Fruit fly (Drosophila melanogaster) whole organism, prepupa: ENCODE data around the gene CG15914.

Experiments
- Blimp-1 ChIP-seq: fragments of 200-800 bp; sonication (Bioruptor generic); optimal IDR thresholded peaks from 3 replicates; lab custom pipeline; 2017; ENCODE audit warnings: missing biosample characterization, missing genetic modification characterization, mild to moderate bottlenecking, moderate library complexity, missing genetic modification reagents
- CG11294 ChIP-seq: fragments of 200-800 bp; sonication (Bioruptor generic); IDR thresholded peaks from 2 replicates; pipeline ENCODE4 v1.3.6; 2022; ENCODE audit warnings: missing biosample characterization, missing genetic modification characterization
- CG11902 ChIP-seq: fragments of 200-800 bp; sonication (Bioruptor generic); optimal IDR thresholded peaks from 3 replicates; lab custom pipeline; 2016; ENCODE audit warnings: missing biosample characterization, missing genetic modification characterization
- CG1621 ChIP-seq: fragments of 200-800 bp; sonication (Bioruptor generic); optimal IDR thresholded peaks from 3 replicates; lab custom pipeline; 2018; ENCODE audit warnings: missing biosample characterization, mild to moderate bottlenecking, missing genetic modification characterization
- CG3032 ChIP-seq: fragments of 200-800 bp; optimal IDR thresholded peaks from 2 replicates; lab custom pipeline; 2019; ENCODE audit warnings: missing biosample characterization, mild to moderate bottlenecking, missing genetic modification characterization, moderate library complexity
- CG32006 ChIP-seq: fragments of 200-800 bp; sonication (Bioruptor generic); optimal IDR thresholded peaks from 3 replicates; lab custom pipeline; 2017; ENCODE audit warnings: missing biosample characterization, mild to moderate bottlenecking, missing genetic modification characterization
- CG3919 ChIP-seq: fragments of 200-800 bp; sonication (Bioruptor generic); optimal IDR thresholded peaks from 3 replicates; lab custom pipeline; 2016; ENCODE audit warnings: missing biosample characterization, missing genetic modification characterization
- CG4318 ChIP-seq: fragments of 200-800 bp; sonication (Bioruptor generic); optimal IDR thresholded peaks from 3 replicates; lab custom pipeline; 2017; ENCODE audit warnings: missing biosample characterization, mild to moderate bottlenecking, missing genetic modification characterization
- CG6163 ChIP-seq: fragments of 200-800 bp; sonication (Bioruptor generic); IDR thresholded peaks from 3 replicates; pipeline ENCODE4 v1.3.6; 2022; ENCODE audit warnings: missing biosample characterization, missing genetic modification characterization
- CG6276 ChIP-seq: fragments of 200-800 bp; sonication (Bioruptor generic); optimal IDR thresholded peaks from 2 replicates; lab custom pipeline; 2017; ENCODE audit warnings: missing biosample characterization, mild to moderate bottlenecking, missing genetic modification characterization
- CG6792 ChIP-seq: fragments of 200-800 bp; sonication (Bioruptor generic); optimal IDR thresholded peaks from 3 replicates; lab custom pipeline; 2016; ENCODE audit warnings: missing biosample characterization, missing genetic modification characterization
- CG6808 ChIP-seq: fragments of 200-800 bp; sonication (Bioruptor generic); optimal IDR thresholded peaks from 3 replicates; lab custom pipeline; 2017; ENCODE audit warnings: missing biosample characterization, missing genetic modification characterization, mild to moderate bottlenecking, moderate library complexity, missing genetic modification reagents
- CG6854 ChIP-seq: fragments of 200-800 bp; sonication (Bioruptor generic); optimal IDR thresholded peaks from 2 replicates; lab custom pipeline; 2017; ENCODE audit warnings: missing biosample characterization, mild to moderate bottlenecking, missing genetic modification characterization
- CG7368 ChIP-seq: fragments of 200-800 bp; sonication (Bioruptor generic); optimal IDR thresholded peaks from 3 replicates; lab custom pipeline; 2016; ENCODE audit warnings: missing biosample characterization, missing genetic modification characterization
- CG8119 ChIP-seq: fragments of 200-800 bp; sonication (Bioruptor generic); IDR thresholded peaks from 3 replicates; pipeline ENCODE4 v1.3.6; 2022; ENCODE audit warnings: missing biosample characterization, missing genetic modification characterization
- CG9139 ChIP-seq: fragments of 200-800 bp; sonication (Bioruptor generic); optimal IDR thresholded peaks from 3 replicates; lab custom pipeline; 2017; ENCODE audit warnings: missing biosample characterization, mild to moderate bottlenecking, missing genetic modification characterization
- Eip75B ChIP-seq: fragments of 200-800 bp; sonication (Bioruptor generic); optimal IDR thresholded peaks from 3 replicates; lab custom pipeline; 2016; ENCODE audit warnings: missing biosample characterization, missing genetic modification characterization
- Eip93F ChIP-seq: fragments of 200-800 bp; sonication (Bioruptor generic); optimal IDR thresholded peaks from 2 replicates; lab custom pipeline; 2016; ENCODE audit warnings: missing biosample characterization, mild to moderate bottlenecking, missing genetic modification characterization
- Ets96B ChIP-seq: fragments of 200-800 bp; optimal IDR thresholded peaks from 2 replicates; lab custom pipeline; 2019; ENCODE audit warnings: missing biosample characterization, mild to moderate bottlenecking, missing genetic modification characterization, moderate library complexity
- Gug ChIP-seq: fragments of 200-800 bp; sonication (Bioruptor generic); IDR thresholded peaks from 2 replicates; pipeline ENCODE4 v1.3.6; 2022; ENCODE audit warnings: missing biosample characterization, missing genetic modification characterization
- Hr38 ChIP-seq: sonication (Bioruptor generic); optimal IDR thresholded peaks from 2 replicates; lab custom pipeline; 2016; ENCODE audit warnings: missing biosample characterization, missing genetic modification characterization
- Hr39 ChIP-seq: fragments of 200-800 bp; sonication (Bioruptor generic); optimal IDR thresholded peaks from 2 replicates; lab custom pipeline; 2016; ENCODE audit warnings: missing biosample characterization, missing genetic modification characterization
- Met ChIP-seq: fragments of 200-800 bp; sonication (Bioruptor generic); optimal IDR thresholded peaks from 3 replicates; lab custom pipeline; 2016; ENCODE audit warnings: missing biosample characterization, missing genetic modification characterization
- Sox102F ChIP-seq: fragments of 200-800 bp; sonication (Bioruptor generic); optimal IDR thresholded peaks from 2 replicates; lab custom pipeline; 2016; ENCODE audit warnings: missing biosample characterization, mild to moderate bottlenecking, missing genetic modification characterization
- Sox15 ChIP-seq: fragments of 200-800 bp; sonication (Bioruptor generic); optimal IDR thresholded peaks from 3 replicates; lab custom pipeline; 2016; ENCODE audit warnings: missing biosample characterization, missing genetic modification characterization
- achi ChIP-seq: fragments of 200-800 bp; sonication (Bioruptor generic); optimal IDR thresholded peaks from 3 replicates; lab custom pipeline; 2016; ENCODE audit warnings: missing biosample characterization, missing genetic modification characterization
- acj6 ChIP-seq: fragments of 200-800 bp; sonication (Bioruptor generic); optimal IDR thresholded peaks from 3 replicates; lab custom pipeline; 2016; ENCODE audit warnings: missing biosample characterization, missing genetic modification characterization
- dac ChIP-seq: fragments of 200-800 bp; sonication (Bioruptor generic); optimal IDR thresholded peaks from 2 replicates; lab custom pipeline; 2017; ENCODE audit warnings: missing biosample characterization, mild to moderate bottlenecking, missing genetic modification characterization
- dsx ChIP-seq: fragments of 200-800 bp; optimal IDR thresholded peaks from 3 replicates; lab custom pipeline; 2019; ENCODE audit warnings: missing biosample characterization, mild to moderate bottlenecking, missing genetic modification characterization, moderate library complexity; ENCODE audit not compliant: poor library complexity, severe bottlenecking
- eg ChIP-seq: fragments of 200-800 bp; sonication (Bioruptor generic); IDR thresholded peaks from 3 replicates; pipeline ENCODE4 v1.3.6; 2022; ENCODE audit warnings: missing biosample characterization, missing genetic modification characterization
- fd59A ChIP-seq: fragments of 200-800 bp; sonication (Bioruptor generic); optimal IDR thresholded peaks from 2 replicates; lab custom pipeline; 2017; ENCODE audit warnings: missing biosample characterization, mild to moderate bottlenecking, missing genetic modification characterization, missing genetic modification reagents
- fd85E ChIP-seq: fragments of 200-800 bp; sonication (Bioruptor generic); optimal IDR thresholded peaks from 3 replicates; lab custom pipeline; 2016; ENCODE audit warnings: missing biosample characterization, missing genetic modification characterization
- fkh ChIP-seq: fragments of 200-800 bp; sonication (Bioruptor generic); optimal IDR thresholded peaks from 3 replicates; lab custom pipeline; 2017; ENCODE audit warnings: missing biosample characterization, mild to moderate bottlenecking, missing genetic modification characterization, moderate library complexity
- lz ChIP-seq: fragments of 200-800 bp; sonication (Bioruptor generic); optimal IDR thresholded peaks from 3 replicates; lab custom pipeline; 2016; ENCODE audit warnings: missing biosample characterization, missing genetic modification characterization
- net ChIP-seq: fragments of 200-800 bp; sonication (Bioruptor generic); optimal IDR thresholded peaks from 3 replicates; lab custom pipeline; 2016; ENCODE audit warnings: missing biosample characterization, missing genetic modification characterization
- pdm3 ChIP-seq: fragments of 200-800 bp; sonication (Bioruptor generic); optimal IDR thresholded peaks from 3 replicates; lab custom pipeline; 2016; ENCODE audit warnings: missing biosample characterization, missing genetic modification characterization
- svp ChIP-seq: fragments of 200-800 bp; sonication (Bioruptor generic); peaks from one replicate; lab custom pipeline; 2016; ENCODE audit warnings: missing biosample characterization, missing genetic modification characterization
- topi ChIP-seq: fragments of 200-800 bp; sonication (Bioruptor generic); optimal IDR thresholded peaks from 3 replicates; lab custom pipeline; 2016; ENCODE audit warnings: missing biosample characterization, missing genetic modification characterization

CG15914 gene

DNA sequence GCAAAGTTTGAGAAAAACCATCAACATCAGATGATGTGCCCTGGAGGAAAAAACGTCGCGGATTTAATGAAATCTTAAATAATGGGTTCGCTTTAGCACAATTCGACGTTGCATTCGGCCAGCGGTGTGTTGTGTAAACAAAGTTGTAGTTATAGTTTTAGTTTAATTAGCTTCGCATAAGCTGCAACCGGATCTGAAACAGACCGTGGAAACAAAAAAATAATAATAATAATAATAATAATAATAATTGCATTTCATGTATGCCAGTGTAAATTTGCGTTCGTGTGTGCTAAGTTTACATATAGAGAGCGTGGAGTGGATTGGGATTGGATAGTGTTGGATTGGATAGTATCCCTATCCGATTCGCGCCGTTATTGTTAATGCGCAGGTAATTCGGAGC, 48.4 kb upstream of the CG15914 start (continued):
- 0 out of 3 replicates have a peak, but pooled peaks have one; percentile 46 for TF ChIP-seq CG6163 (GFP tag; lab: Robert Waterston, UW)
- no peak for TF ChIP-seq topi (GFP tag; lab: Kevin White, UChicago)
- TF ChIP-seq CG6792 (GFP tag; lab: Kevin White, UChicago) = no peak
- no peak for TF ChIP-seq Met (GFP tag; lab: Kevin White, UChicago)
- no peak for TF ChIP-seq fd85E (GFP tag; lab: Kevin White, UChicago)
- TF ChIP-seq CG9139 (GFP tag; lab: Kevin White, UChicago) = no peak
- no peak for TF ChIP-seq dsx (GFP tag; lab: Kevin White, UChicago)

DNA sequence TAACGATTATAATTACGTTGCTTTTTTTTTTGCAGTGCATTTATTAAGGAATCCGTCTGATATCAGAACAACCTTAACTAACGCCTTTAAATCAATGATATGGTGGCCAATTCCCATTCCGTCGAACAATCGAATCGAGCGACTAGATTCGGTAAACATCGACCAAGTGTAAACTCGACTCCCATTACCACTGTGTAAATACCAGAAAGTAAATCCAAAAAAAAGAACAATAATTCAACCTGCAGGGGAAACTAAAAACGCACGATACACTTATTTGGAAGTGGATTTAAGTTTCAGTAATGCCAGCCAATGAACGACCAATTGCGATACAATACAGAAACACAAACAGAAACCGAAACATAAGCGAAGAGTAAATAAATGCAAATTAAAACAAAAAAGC, 47.7 kb upstream of the CG15914 start:
- TF ChIP-seq CG6276 (GFP tag; lab: Kevin White, UChicago) (no peak), eg (GFP tag; lab: Robert Waterston, UW) (no peak), acj6 (GFP tag; lab: Kevin White, UChicago) (no peak), CG3919 (GFP tag; lab: Kevin White, UChicago) (no peak), fkh (GFP tag; lab: Kevin White, UChicago) (peak; percentile 67)

DNA sequence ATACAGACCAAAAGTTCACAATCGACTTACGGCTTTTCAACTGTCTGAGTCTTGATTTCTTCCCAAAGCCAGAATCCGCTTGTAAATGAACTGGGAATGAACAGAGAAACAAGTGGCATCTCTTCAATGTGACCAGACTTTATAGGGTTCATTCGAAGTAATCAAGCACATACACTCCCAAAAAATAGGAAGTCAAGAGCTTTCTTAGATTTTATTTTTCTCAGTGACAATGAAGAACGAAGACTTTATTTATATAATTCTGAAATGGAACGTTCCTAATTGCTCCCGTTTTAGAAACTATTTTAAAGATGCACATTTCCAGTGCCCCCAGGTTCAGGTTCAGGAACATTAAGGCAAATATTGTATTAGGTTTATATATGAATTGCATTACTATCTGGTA, 45.3 kb upstream of the CG15914 start:
- TF ChIP-seq CG6808 (GFP tag; lab: Kevin White, UChicago) = no peak
- TF ChIP-seq fd59A (GFP tag; lab: Kevin White, UChicago) = no peak
- TF ChIP-seq fd85E (GFP tag; lab: Kevin White, UChicago) = no peak
- TF ChIP-seq CG3919 (GFP tag; lab: Kevin White, UChicago) = no peak
- TF ChIP-seq Hr39 (GFP tag; lab: Kevin White, UChicago) = no peak
- TF ChIP-seq CG11902 (GFP tag; lab: Kevin White, UChicago) = no peak
- TF ChIP-seq Sox15 (GFP tag; lab: Kevin White, UChicago) = no peak
- no peak for TF ChIP-seq CG32006 (GFP tag; lab: Kevin White, UChicago)
- no peak for TF ChIP-seq Met (GFP tag; lab: Kevin White, UChicago)
- TF ChIP-seq Eip93F = no peak
- no peak for TF ChIP-seq CG4318 (GFP tag; lab: Kevin White, UChicago)
- TF ChIP-seq Blimp-1 (GFP tag; lab: Kevin White, UChicago) = no peak
- no peak for TF ChIP-seq CG7368 (GFP tag; lab: Kevin White, UChicago)
- TF ChIP-seq pdm3 (GFP tag; lab: Kevin White, UChicago) = no peak
- TF ChIP-seq dsx (GFP tag; lab: Kevin White, UChicago) = no peak
- TF ChIP-seq CG1621 = no peak
- no peak for TF ChIP-seq Sox102F
- no peak for TF ChIP-seq dac (GFP tag; lab: Kevin White, UChicago)

DNA sequence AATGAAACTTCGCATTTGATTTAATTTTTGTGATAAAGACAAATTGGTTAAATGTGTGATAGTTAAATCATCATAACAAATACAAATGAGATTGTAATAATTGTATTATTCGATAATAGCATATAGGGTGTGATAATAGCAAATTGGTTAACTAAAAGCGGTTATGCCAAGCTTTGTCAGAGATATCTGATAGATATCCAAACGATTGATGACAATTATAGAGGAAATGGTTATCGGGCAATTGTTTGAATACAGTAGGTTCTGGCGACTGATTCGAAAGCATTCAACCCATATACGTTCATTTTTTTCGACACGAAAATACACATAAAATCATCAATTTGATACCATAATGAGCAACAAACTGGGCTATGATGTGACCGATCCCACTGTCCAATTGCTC, 44.0 kb upstream of the CG15914 start, which contains the start of gene CG8509:
CG8509 (plus strand) TSS at position 301 of the 400 bp plus-strand sequence.
- TF ChIP-seq net (GFP tag; lab: Kevin White, UChicago) (no peak), lz (GFP tag; lab: Kevin White, UChicago) (no peak), CG11294 (GFP tag; lab: Robert Waterston, UW) (no peak), pdm3 (GFP tag; lab: Kevin White, UChicago) (no peak), Hr38 (GFP tag; lab: Kevin White, UChicago) (no peak), dsx (GFP tag; lab: Kevin White, UChicago) (no peak), Ets96B (tag; lab: Kevin White, UChicago) (no peak), CG4318 (GFP tag; lab: Kevin White, UChicago) (no peak), svp (GFP tag; lab: Kevin White, UChicago) (no peak), CG6808 (GFP tag; lab: Kevin White, UChicago) (no peak), CG3032 (tag; lab: Kevin White, UChicago) (no peak), CG6854 (GFP tag; lab: Kevin White, UChicago) (no peak), CG8119 (GFP tag; lab: Robert Waterston, UW) (no peak), CG3919 (GFP tag; lab: Kevin White, UChicago) (no peak), Eip75B (GFP tag; lab: Kevin White, UChicago) (no peak), achi (no peak), Gug (GFP tag; lab: Robert Waterston, UW) (no peak), fd59A (GFP tag; lab: Kevin White, UChicago) (no peak)
